Worm (Caenorhabditis elegans): ENCODE data around the gene F38A5.22.

F38A5.22 gene

DNA sequence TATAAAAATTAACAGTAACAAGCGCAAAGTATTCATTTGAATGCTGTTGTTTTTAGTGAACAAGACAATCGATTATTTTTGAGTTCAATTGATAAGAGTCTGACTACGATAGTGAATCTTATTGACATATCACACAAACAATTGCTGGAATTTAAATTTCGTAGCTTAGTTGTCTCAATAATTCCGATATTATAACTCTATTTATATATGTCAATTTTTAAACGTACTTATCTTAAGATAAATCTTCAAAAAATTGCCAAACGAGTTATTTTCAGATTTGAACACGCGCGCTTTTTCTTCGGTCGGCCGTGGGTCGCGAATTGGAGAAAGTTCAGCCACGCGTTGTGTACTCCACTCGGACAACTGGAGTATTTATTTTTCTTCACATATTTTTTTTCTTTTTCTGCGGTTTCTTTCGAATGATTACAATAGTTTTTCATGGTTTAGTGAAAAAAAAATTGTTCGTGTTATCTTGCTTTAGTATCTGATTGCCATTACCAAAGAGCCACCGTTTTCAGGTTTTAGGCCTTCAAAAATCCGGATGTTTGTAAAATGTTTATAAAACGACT lies 36.0 kb upstream of the F38A5.22 start, which contains the start of the genes cest-5.1 and C01B10.9 (continued):
- TF ChIP-seq unc-55 (GFP tag; optimal IDR thresholded peaks at IDR 0.05), result peak; percentile 85
- peak; percentile 74 for TF ChIP-seq F13H6.1 (tag; optimal IDR thresholded peaks at IDR 0.05)
- TF ChIP-seq nhr-25 (tag; optimal IDR thresholded peaks at IDR 0.05), result no peak
- TF ChIP-seq sma-3 (GFP tag; optimal IDR thresholded peaks at IDR 0.05), result peak; percentile 80
- peak; percentile 63 for TF ChIP-seq C34F6.9 (tag; optimal IDR thresholded peaks at IDR 0.05)
- TF ChIP-seq lin-39 (tag; optimal IDR thresholded peaks at IDR 0.05), result no peak
- no peak for TF ChIP-seq nhr-237 (tag; optimal IDR thresholded peaks at IDR 0.05)
- TF ChIP-seq unc-39 (tag; optimal IDR thresholded peaks at IDR 0.05), result no peak
- TF ChIP-seq ztf-1 (GFP tag; conservative IDR thresholded peaks at IDR 0.05), result no peak
- TF ChIP-seq sem-4 (tag; optimal IDR thresholded peaks at IDR 0.05), result no peak
- no peak for TF ChIP-seq nhr-12 (tag; optimal IDR thresholded peaks at IDR 0.05)
- no peak for TF ChIP-seq peb-1 (tag; optimal IDR thresholded peaks at IDR 0.05)
- TF ChIP-seq nhr-10 (tag; optimal IDR thresholded peaks at IDR 0.05), result no peak
- TF ChIP-seq sma-9 (GFP tag; optimal IDR thresholded peaks at IDR 0.05), result peak; percentile 82
- no peak for TF ChIP-seq sma-9 (tag; optimal IDR thresholded peaks at IDR 0.05)

DNA sequence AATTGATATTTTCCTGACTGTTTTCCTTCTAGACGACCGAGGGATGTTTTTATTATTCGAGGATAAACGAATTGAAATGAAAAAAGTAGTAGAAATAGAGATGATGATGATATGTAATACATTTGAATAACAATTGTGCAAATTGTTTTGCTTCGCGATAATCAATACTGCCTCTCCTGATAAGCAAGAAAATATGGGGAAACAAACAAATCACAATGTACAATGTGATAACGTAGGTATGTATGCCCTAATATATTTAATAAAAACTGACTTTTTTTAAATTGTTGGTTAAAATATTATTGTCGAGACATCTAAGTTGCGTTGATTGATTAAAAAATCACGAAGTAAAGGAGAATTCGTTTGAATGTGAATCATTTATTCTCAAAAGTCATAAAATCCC lies 32.1 kb upstream of the F38A5.22 start, which contains the start of gene cest-5.2:
cest-5.2 (minus strand) TSS at position 128 of the 400 bp plus-strand sequence.
- TF ChIP-seq nhr-6 (tag; optimal IDR thresholded peaks at IDR 0.05) (no peak), fos-1 (tag; optimal IDR thresholded peaks at IDR 0.05) (peak; percentile 25), R02D3.7 (tag; optimal IDR thresholded peaks at IDR 0.05) (no peak), sma-9 (GFP tag; optimal IDR thresholded peaks at IDR 0.05) (no peak), sma-9 (tag; optimal IDR thresholded peaks at IDR 0.05) (no peak), ZK546.5 (tag; optimal IDR thresholded peaks at IDR 0.05) (no peak), Y55F3AM.14 (GFP tag; optimal IDR thresholded peaks at IDR 0.05) (no peak)

DNA sequence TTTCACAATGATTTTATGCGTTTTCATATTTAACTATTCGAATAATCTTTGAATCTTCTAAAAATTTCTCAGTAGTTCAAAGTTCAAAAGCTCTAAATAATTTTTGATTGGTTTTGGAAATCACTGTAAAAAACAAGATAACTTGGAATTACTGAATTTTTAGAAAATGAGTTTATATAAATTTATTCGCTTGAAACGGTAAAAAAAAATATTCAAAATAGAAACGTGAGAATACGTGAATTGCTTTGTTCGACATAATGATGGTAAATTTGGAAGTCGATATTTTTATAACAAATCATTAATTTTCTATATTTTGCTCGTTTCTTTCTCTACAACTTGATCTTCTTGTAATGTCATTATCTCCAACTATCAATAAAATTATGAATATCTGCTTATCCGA lies 27.6 kb upstream of the F38A5.22 start, which contains the start of gene C01B10.44:
C01B10.44 (plus strand) TSS at position 301 of the 400 bp plus-strand sequence.
- TF ChIP-seq nhr-10 (tag; optimal IDR thresholded peaks at IDR 0.05) (no peak), nhr-77 (tag; optimal IDR thresholded peaks at IDR 0.05) (no peak), lin-13 (GFP tag; optimal IDR thresholded peaks at IDR 0.05) (no peak), aly-2 (tag; optimal IDR thresholded peaks at IDR 0.05) (no peak), zag-1 (tag; optimal IDR thresholded peaks at IDR 0.05) (no peak), snpc-4 (tag; optimal IDR thresholded peaks at IDR 0.05) (no peak), sma-3 (GFP tag; optimal IDR thresholded peaks at IDR 0.05) (no peak)

DNA sequence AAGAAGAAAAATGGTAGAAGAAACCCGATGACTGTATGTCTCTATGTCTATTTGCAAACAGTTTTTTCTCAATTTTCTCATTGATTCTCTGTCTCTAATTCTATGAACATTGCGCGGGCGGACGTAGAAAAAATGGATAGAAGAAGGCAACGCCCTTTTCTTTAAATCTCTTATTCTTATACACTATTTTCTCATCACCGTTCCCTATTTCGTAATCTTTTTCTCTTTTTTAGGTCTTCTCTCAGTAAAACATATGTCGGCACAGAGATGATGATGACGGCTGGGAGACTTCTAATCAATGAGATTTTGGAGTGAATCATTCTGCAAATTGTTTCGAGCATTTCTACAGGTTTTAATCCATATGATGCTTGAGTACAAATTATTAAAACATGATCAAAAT lies 26.4 kb upstream of the F38A5.22 start:
- peak; percentile 35 for TF ChIP-seq nhr-25 (tag; optimal IDR thresholded peaks at IDR 0.05)
- no peak for TF ChIP-seq nhr-10 (tag; optimal IDR thresholded peaks at IDR 0.05)
- peak; percentile 41 for TF ChIP-seq gmeb-1 (tag; optimal IDR thresholded peaks at IDR 0.05)
- TF ChIP-seq fos-1 (tag; optimal IDR thresholded peaks at IDR 0.05), result peak; percentile 66
- TF ChIP-seq nhr-21 (tag; optimal IDR thresholded peaks at IDR 0.05), result peak; percentile 22
- TF ChIP-seq peb-1 (tag; optimal IDR thresholded peaks at IDR 0.05), result no peak
- peak; percentile 52 for TF ChIP-seq sma-3 (GFP tag; optimal IDR thresholded peaks at IDR 0.05)
- peak; percentile 11 for TF ChIP-seq blmp-1 (tag; optimal IDR thresholded peaks at IDR 0.05; ENCODE audit: insufficient read depth)

DNA sequence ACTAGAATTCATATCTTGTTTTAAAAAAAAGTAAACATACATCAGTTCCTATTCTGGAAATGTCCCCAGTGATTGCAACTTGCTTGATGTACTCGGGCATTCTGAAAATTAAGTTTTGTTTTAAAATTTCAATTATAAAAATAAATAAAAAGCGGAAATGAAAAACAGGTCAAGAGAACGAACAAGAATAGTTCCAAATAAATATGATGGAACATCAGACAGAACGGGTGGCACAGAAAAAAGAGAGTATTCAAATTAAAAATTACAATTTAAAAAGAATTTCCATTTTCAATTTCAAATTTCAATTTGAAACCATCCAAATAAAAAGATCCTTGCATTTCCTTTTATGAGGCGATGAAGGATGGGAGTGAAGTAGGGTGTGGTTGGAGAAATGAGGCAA lies 25.5 kb upstream of the F38A5.22 start, which contains the start of gene C01B10.3:
C01B10.3 (minus strand) TSS at position 101 of the 400 bp plus-strand sequence.
- no peak for TF ChIP-seq ceh-16 (tag; optimal IDR thresholded peaks at IDR 0.05)
- no peak for TF ChIP-seq Y55F3AM.14 (GFP tag; optimal IDR thresholded peaks at IDR 0.05)
- TF ChIP-seq egl-27 (tag; optimal IDR thresholded peaks at IDR 0.05), result no peak
- no peak for TF ChIP-seq alr-1 (tag; optimal IDR thresholded peaks at IDR 0.05)

DNA sequence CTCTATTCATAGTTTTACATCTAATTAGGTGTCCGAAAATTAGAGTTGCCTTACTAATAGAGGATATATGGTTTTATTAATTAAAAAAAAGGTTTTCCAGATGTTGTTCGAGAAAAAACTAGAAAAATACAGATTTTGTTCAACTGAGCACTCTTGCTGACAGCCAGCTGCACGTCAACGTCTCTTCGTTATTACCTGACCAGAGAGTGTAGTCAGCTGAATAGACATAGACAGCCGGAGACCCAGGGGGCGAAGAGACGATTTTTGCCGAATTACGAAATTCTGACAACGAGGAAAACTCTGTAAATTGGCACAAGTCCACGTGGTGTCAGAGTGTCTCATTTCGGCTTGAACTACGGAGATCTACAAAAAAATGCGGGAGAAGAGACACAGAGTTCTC lies 22.9 kb upstream of the F38A5.22 start:
- TF ChIP-seq gmeb-1 (tag; optimal IDR thresholded peaks at IDR 0.05) (peak; percentile 11), mbf-1 (tag; optimal IDR thresholded peaks at IDR 0.05) (no peak), crh-2 (tag; optimal IDR thresholded peaks at IDR 0.05) (peak; percentile 22), zag-1 (tag; optimal IDR thresholded peaks at IDR 0.05) (no peak), fos-1 (tag; optimal IDR thresholded peaks at IDR 0.05) (peak; percentile 22), lsy-2 (tag; optimal IDR thresholded peaks at IDR 0.05) (peak in 1 of 2 experiments; percentile 18), nhr-23 (tag; optimal IDR thresholded peaks at IDR 0.05) (no peak), elt-3 (tag; optimal IDR thresholded peaks at IDR 0.05) (no peak), aly-2 (tag; optimal IDR thresholded peaks at IDR 0.05) (no peak), nhr-129 (tag; optimal IDR thresholded peaks at IDR 0.05) (peak; percentile 52), lin-11 (tag; optimal IDR thresholded peaks at IDR 0.05) (no peak), ztf-11 (tag; optimal IDR thresholded peaks at IDR 0.05) (no peak), unc-55 (GFP tag; optimal IDR thresholded peaks at IDR 0.05) (peak; percentile 38), nhr-237 (tag; optimal IDR thresholded peaks at IDR 0.05) (no peak), ztf-1 (GFP tag; conservative IDR thresholded peaks at IDR 0.05) (no peak), ztf-4 (tag; optimal IDR thresholded peaks at IDR 0.05) (no peak), skn-1 (tag; optimal IDR thresholded peaks at IDR 0.05) (no peak), sem-4 (tag; optimal IDR thresholded peaks at IDR 0.05) (no peak)

All from whole organism, L2 larva.